Fruit fly (Drosophila melanogaster): Measurements from ENCODE around the gene Acbp4.
A peak's percentile ranks its signal among the peaks of the same experiment; 100 is the strongest.

The Acbp4 gene

DNA sequence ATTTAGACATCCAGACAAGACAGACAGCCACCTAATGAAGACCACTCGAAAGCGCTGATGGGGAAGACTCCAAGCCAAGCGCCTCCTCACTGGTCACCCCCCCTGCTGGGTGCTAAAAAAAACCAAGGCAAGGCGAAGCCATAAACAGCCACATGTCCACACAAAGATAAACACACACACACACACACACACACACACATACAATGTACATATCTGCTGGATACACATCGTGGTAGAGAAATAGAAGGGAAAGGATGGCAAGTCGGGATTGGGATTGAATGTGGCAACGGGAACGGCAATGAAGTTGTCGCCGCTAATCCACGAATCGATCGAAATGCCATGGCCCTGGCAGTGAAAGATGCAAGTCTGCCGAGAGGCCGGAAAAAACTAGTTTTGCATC, 21.3 kb upstream of the Acbp4 start:
- TF ChIP-seq EcR (GFP tag; optimal IDR thresholded peaks at IDR 0.05) (peak; percentile 88), CG13204 (GFP tag; optimal IDR thresholded peaks at IDR 0.05) (no peak), CG32121 (GFP tag; IDR thresholded peaks at IDR 0.05) (no peak), Pif1B (GFP tag; optimal IDR thresholded peaks at IDR 0.05) (no peak), CG4496 (GFP tag; IDR thresholded peaks at IDR 0.05) (no peak), Ets98B (GFP tag; IDR thresholded peaks at IDR 0.05) (no peak), CG8159 (tag; optimal IDR thresholded peaks at IDR 0.05) (no peak), gl (tag; optimal IDR thresholded peaks at IDR 0.05) (peak; percentile 34)

DNA sequence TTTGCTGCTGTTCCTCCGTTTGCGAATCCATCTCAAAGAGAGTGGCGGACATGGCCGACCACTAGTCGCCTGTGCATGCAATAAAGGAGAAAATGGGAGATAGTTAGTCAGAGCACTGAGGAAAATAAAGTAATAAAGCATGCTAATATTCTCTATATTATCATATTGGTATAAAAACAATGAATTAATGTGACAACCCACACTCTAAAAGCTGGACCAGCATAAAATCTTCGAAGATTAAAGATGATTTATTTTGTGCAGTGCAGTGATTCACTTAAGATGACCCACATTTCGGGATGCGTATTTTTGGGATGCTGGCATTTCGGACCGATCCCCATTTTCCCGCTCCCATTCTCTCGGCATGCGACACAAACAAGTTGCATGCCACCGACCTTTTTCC, 19.7 kb upstream of the Acbp4 start:
- TF ChIP-seq CG4496 (GFP tag; IDR thresholded peaks at IDR 0.05): peak; percentile 73; the same call in 2 of the 3 replicates
- TF ChIP-seq gl (tag; optimal IDR thresholded peaks at IDR 0.05): no peak
- peak; percentile 74 for TF ChIP-seq Ets98B (GFP tag; IDR thresholded peaks at IDR 0.05)
- no peak for TF ChIP-seq D1 (tag; optimal IDR thresholded peaks at IDR 0.05)
- 0 out of 2 replicates have a peak, but pooled peaks have one; percentile 20 for TF ChIP-seq CG12605 (GFP tag; IDR thresholded peaks at IDR 0.05)
- peak; percentile 46; the same call in 1 of the 2 replicates for TF ChIP-seq CG32121 (GFP tag; IDR thresholded peaks at IDR 0.05)
- no peak for TF ChIP-seq CG34367 (tag; optimal IDR thresholded peaks at IDR 0.05)
- TF ChIP-seq fd96Ca (GFP tag; IDR thresholded peaks at IDR 0.05): peak; percentile 75
- no peak for TF ChIP-seq CG15710 (tag; optimal IDR thresholded peaks at IDR 0.05)
- TF ChIP-seq CG8159 (tag; optimal IDR thresholded peaks at IDR 0.05): no peak
- TF ChIP-seq CG10348 (GFP tag; IDR thresholded peaks at IDR 0.05): no peak
- TF ChIP-seq rn (GFP tag; IDR thresholded peaks at IDR 0.05): no peak
- no peak for TF ChIP-seq CG17806 (tag; optimal IDR thresholded peaks at IDR 0.05)
- no peak for TF ChIP-seq CG9948 (tag; optimal IDR thresholded peaks at IDR 0.05)

DNA sequence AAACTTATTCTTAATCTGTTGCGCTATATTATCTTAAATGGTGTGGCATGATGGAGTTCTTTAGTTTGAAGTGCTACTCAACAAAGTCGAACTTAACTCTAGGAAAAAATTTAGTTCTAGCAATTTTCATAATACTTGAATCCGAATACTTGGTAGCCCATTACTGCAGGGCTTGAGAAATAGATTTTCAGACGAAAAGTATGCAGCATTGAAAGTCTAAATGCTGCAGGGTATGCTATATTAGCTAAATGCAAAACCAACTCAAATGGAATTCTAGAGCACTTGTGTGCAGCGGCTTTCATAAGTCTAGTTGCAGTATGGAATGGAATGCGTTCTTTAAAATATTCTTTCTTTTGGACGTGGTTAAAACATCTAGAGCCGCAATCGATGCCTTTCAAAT, 15.2 kb upstream of the Acbp4 start:
- TF ChIP-seq Snoo (tag; optimal IDR thresholded peaks at IDR 0.05): no peak
- no peak for TF ChIP-seq CG13204 (GFP tag; optimal IDR thresholded peaks at IDR 0.05)
- TF ChIP-seq CG34367 (tag; optimal IDR thresholded peaks at IDR 0.05): no peak
- no peak for TF ChIP-seq CG14655 (GFP tag; optimal IDR thresholded peaks at IDR 0.05)
- no peak for TF ChIP-seq CG8159 (tag; optimal IDR thresholded peaks at IDR 0.05)
- no peak for TF ChIP-seq Pif1B (GFP tag; optimal IDR thresholded peaks at IDR 0.05)
- TF ChIP-seq gl (tag; optimal IDR thresholded peaks at IDR 0.05): no peak
- no peak for TF ChIP-seq Ets98B (GFP tag; IDR thresholded peaks at IDR 0.05)
- no peak for TF ChIP-seq rn (GFP tag; IDR thresholded peaks at IDR 0.05)
- TF ChIP-seq CG9948 (tag; optimal IDR thresholded peaks at IDR 0.05): no peak
- no peak for TF ChIP-seq Pif1A (GFP tag; optimal IDR thresholded peaks at IDR 0.05)
- TF ChIP-seq CG32121 (GFP tag; IDR thresholded peaks at IDR 0.05): no peak
- no peak for TF ChIP-seq CG10348 (GFP tag; IDR thresholded peaks at IDR 0.05)
- TF ChIP-seq CG15710 (tag; optimal IDR thresholded peaks at IDR 0.05): no peak
- no peak for TF ChIP-seq fd96Ca (GFP tag; IDR thresholded peaks at IDR 0.05)

DNA sequence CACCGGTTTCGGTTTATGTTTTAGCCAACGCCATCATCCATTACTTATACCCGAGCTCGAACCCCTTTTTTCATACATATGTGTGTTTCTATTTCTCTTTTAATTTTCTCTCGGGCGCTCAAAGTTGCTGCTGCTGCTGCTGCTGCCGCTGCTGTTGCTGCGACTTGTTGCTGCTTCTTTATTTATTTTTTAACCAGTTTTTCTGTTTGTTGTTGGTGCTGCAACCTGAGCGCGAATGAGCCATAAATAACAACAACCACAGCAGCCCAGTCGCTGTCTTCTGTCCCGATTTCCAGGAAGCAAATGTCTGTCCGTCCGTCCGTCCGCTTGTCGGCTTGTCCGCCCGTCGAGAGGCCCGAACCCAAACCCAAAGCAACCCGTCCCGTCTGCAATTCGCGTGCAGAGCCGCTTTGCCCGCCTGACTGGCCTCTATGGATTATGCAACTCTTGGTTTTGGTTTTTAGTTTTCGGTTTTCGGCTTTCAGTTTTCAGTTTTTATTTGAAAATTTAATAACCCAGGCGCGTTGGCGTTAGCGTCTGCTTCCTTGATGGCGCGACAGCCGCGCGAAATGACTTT, 9.6 kb upstream of the Acbp4 start:
- TF ChIP-seq CG12605 (GFP tag; IDR thresholded peaks at IDR 0.05) (0 out of 2 replicates have a peak, but pooled peaks have one; percentile 29), CG4496 (GFP tag; IDR thresholded peaks at IDR 0.05) (peak; percentile 9; the same call in 1 of the 3 replicates), gl (tag; optimal IDR thresholded peaks at IDR 0.05) (no peak), fd96Ca (GFP tag; IDR thresholded peaks at IDR 0.05) (peak; percentile 23; the same call in 1 of the 3 replicates), CG13204 (GFP tag; optimal IDR thresholded peaks at IDR 0.05) (peak; percentile 87), Snoo (tag; optimal IDR thresholded peaks at IDR 0.05) (no peak), EcR (GFP tag; optimal IDR thresholded peaks at IDR 0.05) (peak; percentile 39)

DNA sequence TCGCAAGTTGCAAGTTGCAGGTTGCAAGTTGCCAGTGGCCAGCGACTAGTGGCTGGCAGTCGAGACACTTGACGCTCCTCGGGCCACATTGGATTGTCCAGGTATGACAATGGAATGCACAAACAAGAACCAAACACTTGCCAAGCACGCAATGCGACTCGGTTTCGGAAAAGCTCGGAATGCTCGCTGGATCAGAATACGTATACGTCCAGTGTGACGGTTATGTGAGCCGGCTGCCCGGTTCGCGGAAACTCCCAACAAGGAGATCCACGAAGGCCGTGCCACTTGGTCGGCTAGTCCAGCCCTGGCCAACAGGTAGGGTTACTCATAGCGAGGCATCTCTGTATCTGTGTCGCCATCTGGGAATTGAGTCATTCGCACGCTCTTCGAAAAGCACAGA, 8.6 kb upstream of the Acbp4 start:
- TF ChIP-seq CG34367 (tag; optimal IDR thresholded peaks at IDR 0.05) (no peak), CG4496 (GFP tag; IDR thresholded peaks at IDR 0.05) (peak; percentile 83), fd96Ca (GFP tag; IDR thresholded peaks at IDR 0.05) (0 out of 3 replicates have a peak, but pooled peaks have one; percentile 30), CG14655 (GFP tag; optimal IDR thresholded peaks at IDR 0.05) (no peak), Pif1A (GFP tag; optimal IDR thresholded peaks at IDR 0.05) (no peak)

DNA sequence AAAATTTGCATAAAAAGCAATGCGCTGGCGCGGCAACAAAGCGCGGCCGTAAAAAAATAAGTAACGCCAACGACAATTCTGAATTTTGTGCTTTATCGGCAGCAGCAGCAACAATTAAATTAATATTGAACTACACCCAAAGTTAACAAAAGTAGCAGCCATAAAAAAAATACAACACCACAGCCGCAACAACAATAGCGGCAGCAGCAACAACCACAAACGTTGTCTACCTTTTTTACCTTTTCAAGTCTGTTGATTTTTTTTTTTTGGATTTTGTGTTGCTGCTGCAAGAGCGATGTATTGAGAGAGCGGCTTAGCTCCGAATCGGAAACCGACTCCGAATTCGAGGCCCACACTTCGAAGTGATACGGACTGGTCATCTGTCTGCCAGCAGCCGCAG, 6.8 kb upstream of the Acbp4 start:
- TF ChIP-seq CG4496 (GFP tag; IDR thresholded peaks at IDR 0.05) (peak; percentile 86), CG8301 (tag; optimal IDR thresholded peaks at IDR 0.05) (no peak), Ets98B (GFP tag; IDR thresholded peaks at IDR 0.05) (peak; percentile 53), CG12605 (GFP tag; IDR thresholded peaks at IDR 0.05) (peak; percentile 78), Pif1B (GFP tag; optimal IDR thresholded peaks at IDR 0.05) (no peak), CG8159 (tag; optimal IDR thresholded peaks at IDR 0.05) (peak; percentile 42), EcR (GFP tag; optimal IDR thresholded peaks at IDR 0.05) (no peak), CG34367 (tag; optimal IDR thresholded peaks at IDR 0.05) (peak; percentile 58), D1 (tag; optimal IDR thresholded peaks at IDR 0.05) (no peak), CG32121 (GFP tag; IDR thresholded peaks at IDR 0.05) (no peak), CG15710 (tag; optimal IDR thresholded peaks at IDR 0.05) (peak; percentile 50), Pif1A (GFP tag; optimal IDR thresholded peaks at IDR 0.05) (peak; percentile 41), CG13204 (GFP tag; optimal IDR thresholded peaks at IDR 0.05) (peak; percentile 58), fd96Ca (GFP tag; IDR thresholded peaks at IDR 0.05) (peak; percentile 59; the same call in 1 of the 3 replicates), CG17806 (tag; optimal IDR thresholded peaks at IDR 0.05) (peak; percentile 49), rn (GFP tag; IDR thresholded peaks at IDR 0.05) (no peak), CG10348 (GFP tag; IDR thresholded peaks at IDR 0.05) (no peak), gl (tag; optimal IDR thresholded peaks at IDR 0.05) (peak; percentile 85), Snoo (tag; optimal IDR thresholded peaks at IDR 0.05) (no peak), CG9948 (tag; optimal IDR thresholded peaks at IDR 0.05) (peak; percentile 10), CG14655 (GFP tag; optimal IDR thresholded peaks at IDR 0.05) (no peak)
